Fruit fly (Drosophila melanogaster) whole organism: ENCODE results near the gene CG17159.

Source experiments
- CG8478 ChIP-seq: fragments of >200 bp; optimal IDR thresholded peaks from 2 replicates; lab custom pipeline; 2018; ENCODE audit warnings: inconsistent platforms
- Dll ChIP-seq: fragments of >200 bp; optimal IDR thresholded peaks from 2 replicates; lab custom pipeline; 2017
- EcR ChIP-seq, 2 experiments: fragments of >200 bp; optimal IDR thresholded peaks; 2 replicates each; lab custom pipeline; 2017; ENCODE audit warnings: missing biosample characterization in 2 of 2, missing genetic modification characterization in 2 of 2, missing genetic modification reagents in 2 of 2
- pan ChIP-seq: fragments of >200 bp; optimal IDR thresholded peaks from 2 replicates; lab custom pipeline; 2017
- psq ChIP-seq: fragments of >200 bp; optimal IDR thresholded peaks from 2 replicates; lab custom pipeline; 2017
- usp ChIP-seq: fragments of >200 bp; optimal IDR thresholded peaks from 2 replicates; lab custom pipeline; 2017; ENCODE audit warnings: missing biosample characterization, missing genetic modification characterization, mixed read lengths

Gene CG17159

DNA sequence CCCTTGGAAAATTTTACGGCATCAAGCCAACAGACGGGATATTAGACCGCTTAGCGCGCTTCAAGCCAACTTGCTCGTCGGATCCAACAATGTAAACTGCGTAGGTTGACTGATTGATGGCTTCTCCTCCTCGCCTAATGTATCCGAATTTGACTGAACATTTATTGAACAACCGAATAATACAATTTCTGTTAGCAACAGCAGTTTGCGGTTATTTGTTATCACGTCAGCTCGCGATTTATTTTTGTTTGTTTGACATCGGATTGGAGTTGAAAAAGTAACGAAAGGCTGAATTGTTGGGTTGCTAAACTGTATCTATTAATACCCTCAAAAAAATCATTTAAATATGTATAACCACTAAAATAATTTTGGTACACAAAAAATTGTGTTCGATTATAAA is at the start of gene CG17159:
TSS of gene CG17159 (minus strand) at position 101 of the 400 bp plus-strand sequence.
- TF ChIP-seq Dll (lab: Kevin White, UChicago) (no peak), psq (no peak), usp (GFP tag; lab: Kevin White, UChicago) (no peak), EcR (GFP tag; optimal IDR thresholded peaks at IDR 0.05; lab: Kevin White, UChicago) (no peak), pan (lab: Kevin White, UChicago) (no peak), CG8478 (lab: Kevin White, UChicago) (no peak)

DNA sequence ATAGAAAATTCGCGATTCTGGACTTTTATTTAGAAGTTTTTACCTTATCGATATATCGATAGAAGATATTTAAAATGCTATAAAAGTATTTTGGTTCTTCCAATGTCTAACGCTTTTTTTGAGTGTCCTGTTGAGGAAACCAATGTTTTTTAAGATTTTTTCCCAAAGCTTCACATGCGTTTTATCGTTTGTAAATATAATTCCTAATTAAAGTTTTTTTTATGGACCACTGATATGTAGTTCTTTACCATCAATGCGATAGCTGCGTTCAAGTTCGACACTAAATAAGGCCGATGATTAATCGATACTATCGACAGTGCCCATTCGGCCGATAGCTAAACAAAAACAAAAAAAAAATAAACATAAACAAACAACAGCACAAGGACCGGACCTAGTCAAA is 13.3 kb upstream of the CG17159 start, which contains the start of gene ATbp:
TSS of gene ATbp (plus strand) at position 312 of the 400 bp plus-strand sequence.
- TF ChIP-seq usp (GFP tag; lab: Kevin White, UChicago) (no peak), EcR (GFP tag; optimal IDR thresholded peaks at IDR 0.05; lab: Kevin White, UChicago) (no peak), psq (no peak), pan (lab: Kevin White, UChicago) (no peak), Dll (lab: Kevin White, UChicago) (no peak), CG8478 (lab: Kevin White, UChicago) (no peak)

DNA sequence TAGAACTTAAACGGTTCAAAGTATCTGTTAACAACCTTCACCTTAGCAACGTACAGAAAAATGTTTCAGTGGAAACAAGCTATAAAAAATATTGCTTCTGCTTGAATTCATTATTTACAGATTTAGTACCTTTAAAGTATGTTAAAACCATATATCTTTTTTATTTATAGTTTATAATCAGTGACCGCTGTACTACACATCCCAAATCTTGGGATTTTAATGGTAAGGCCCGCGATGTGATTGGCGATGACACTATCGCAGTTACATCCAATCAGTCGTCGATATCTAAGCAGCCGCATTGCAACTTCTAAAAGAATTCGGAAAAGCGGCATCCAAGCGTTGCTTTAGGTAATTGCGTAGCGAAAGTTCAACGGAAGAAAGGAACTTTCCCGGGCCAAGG is 4.8 kb upstream of the CG17159 start:
- no peak for TF ChIP-seq CG8478 (lab: Kevin White, UChicago)
- TF ChIP-seq EcR (GFP tag; optimal IDR thresholded peaks at IDR 0.05; lab: Kevin White, UChicago), result no peak
- TF ChIP-seq Dll (lab: Kevin White, UChicago), result no peak
- TF ChIP-seq psq, result no peak

DNA sequence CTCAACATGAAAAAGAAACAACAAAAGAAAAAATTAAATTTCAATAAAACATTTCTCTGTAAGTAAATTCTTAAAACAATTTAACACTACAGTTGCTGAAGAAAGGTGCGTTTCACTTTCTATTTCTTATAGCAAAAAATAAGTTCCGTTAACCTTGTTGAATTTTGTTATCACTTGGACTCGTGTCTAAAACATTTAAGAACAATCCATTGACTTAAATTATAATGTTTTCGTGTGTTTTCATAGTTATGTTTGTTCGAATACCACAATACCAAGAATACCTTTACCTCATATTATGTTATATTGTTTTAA is 4.3 kb upstream of the CG17159 start:
- TF ChIP-seq usp (GFP tag; lab: Kevin White, UChicago) (no peak), psq (no peak), pan (lab: Kevin White, UChicago) (no peak), EcR (GFP tag; optimal IDR thresholded peaks at IDR 0.05; lab: Kevin White, UChicago) (no peak), CG8478 (lab: Kevin White, UChicago) (no peak), Dll (lab: Kevin White, UChicago) (no peak)

DNA sequence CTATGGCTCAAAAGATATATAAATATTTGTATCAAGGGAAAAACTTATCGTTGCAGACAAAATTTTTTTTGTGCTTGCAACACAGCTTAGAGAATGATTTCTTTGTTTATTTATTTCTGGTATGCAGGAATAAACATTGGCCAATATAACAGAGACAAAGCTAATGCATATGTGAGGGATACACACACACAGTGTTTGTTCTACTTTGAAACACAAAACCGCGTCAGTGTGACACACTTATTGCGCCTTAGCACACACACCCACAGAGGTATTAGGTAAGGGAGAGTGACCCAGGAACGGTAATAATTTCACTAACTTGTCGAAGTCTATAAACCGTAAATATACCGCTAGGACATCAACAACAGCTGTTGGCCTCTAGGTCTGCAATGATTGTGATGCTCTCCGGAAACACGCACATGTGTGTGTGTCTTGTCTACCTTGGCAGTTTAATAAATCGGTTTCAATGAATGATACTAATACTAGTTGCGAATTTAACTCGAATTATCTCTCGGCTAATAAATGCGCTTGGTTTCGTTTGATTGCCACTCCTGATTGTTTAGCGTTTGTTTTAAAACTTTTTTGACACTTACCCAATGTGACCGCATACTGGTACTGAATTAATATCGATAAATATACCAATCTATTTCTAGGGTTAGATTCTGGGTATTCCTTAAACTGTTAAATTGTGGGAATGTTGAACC is 3.8 kb upstream of the CG17159 start, which contains the start of gene CG17162:
TSS of gene CG17162 (minus strand) at position 619 of the 701 bp plus-strand sequence.
- no peak for TF ChIP-seq EcR (GFP tag; optimal IDR thresholded peaks at IDR 0.05; lab: Kevin White, UChicago)
- TF ChIP-seq Dll (lab: Kevin White, UChicago), result no peak
- TF ChIP-seq CG8478 (lab: Kevin White, UChicago), result no peak
- no peak for TF ChIP-seq usp (GFP tag; lab: Kevin White, UChicago)
- TF ChIP-seq psq, result no peak
- no peak for TF ChIP-seq pan (lab: Kevin White, UChicago)

dm6 chrX:23091811-23092210 is 620 bp downstream of the CG17159 start:
- TF ChIP-seq CG8478 (lab: Kevin White, UChicago) (no peak), pan (lab: Kevin White, UChicago) (no peak), Dll (lab: Kevin White, UChicago) (no peak), EcR (GFP tag; optimal IDR thresholded peaks at IDR 0.05; lab: Kevin White, UChicago) (no peak), psq (no peak), usp (GFP tag; lab: Kevin White, UChicago) (no peak)

DNA sequence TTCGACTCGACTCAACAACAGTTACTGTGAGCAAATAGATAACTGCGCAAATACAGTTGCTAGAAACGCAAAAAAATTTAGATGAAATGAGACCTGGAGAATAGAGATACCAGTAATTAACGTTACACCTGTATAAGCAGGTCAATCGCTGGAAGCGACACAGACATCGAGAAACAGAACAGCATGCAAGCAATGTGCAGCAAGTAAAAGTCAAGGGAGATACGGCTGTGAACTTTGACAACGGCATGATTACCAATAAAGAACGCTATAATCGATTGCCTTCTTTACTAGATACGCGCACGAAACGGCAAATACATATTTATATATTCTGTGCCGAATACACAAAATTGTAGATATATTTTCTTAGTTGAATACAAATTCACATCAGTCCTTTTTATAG is 1.1 kb downstream of the CG17159 start:
- TF ChIP-seq usp (GFP tag; lab: Kevin White, UChicago), result no peak
- no peak for TF ChIP-seq EcR (GFP tag; optimal IDR thresholded peaks at IDR 0.05; lab: Kevin White, UChicago)
- TF ChIP-seq psq, result no peak
- TF ChIP-seq pan (lab: Kevin White, UChicago), result no peak
- TF ChIP-seq CG8478 (lab: Kevin White, UChicago), result no peak
- TF ChIP-seq Dll (lab: Kevin White, UChicago), result no peak

- TF ChIP-seq usp (GFP tag; lab: Kevin White, UChicago) (no peak), EcR (GFP tag; optimal IDR thresholded peaks at IDR 0.05; lab: Kevin White, UChicago) (no peak), psq (no peak), pan (lab: Kevin White, UChicago) (no peak), CG8478 (lab: Kevin White, UChicago) (no peak), Dll (lab: Kevin White, UChicago) (no peak)
These were observed 2.0 kb downstream of the CG17159 start for dm6 chrX:23090474-23090873.

dm6 chrX:23089087-23089732 is 3.2 kb downstream of the CG17159 start:
- TF ChIP-seq EcR (GFP tag; optimal IDR thresholded peaks at IDR 0.05; lab: Kevin White, UChicago) (no peak), CG8478 (lab: Kevin White, UChicago) (no peak), pan (lab: Kevin White, UChicago) (no peak)

DNA sequence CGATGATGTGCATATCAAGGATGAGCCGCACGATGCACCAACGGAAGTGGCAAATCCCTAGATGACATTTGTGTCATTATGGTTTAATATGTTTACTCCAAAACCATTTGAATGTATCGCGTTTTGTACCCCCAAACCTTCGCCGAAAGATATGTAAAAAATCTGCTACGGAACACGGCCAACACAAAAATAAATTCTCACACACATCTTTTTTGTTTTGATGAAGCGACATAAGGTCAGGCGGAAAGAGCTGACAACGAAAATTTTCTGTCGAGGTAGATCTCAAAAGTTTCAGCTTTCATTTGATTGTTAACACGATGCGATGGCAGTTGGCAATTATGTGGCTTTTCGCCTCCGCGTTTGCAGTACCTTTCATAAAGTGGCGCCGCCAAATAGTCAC is 8.1 kb downstream of the CG17159 start, which contains the start of gene CG17169:
TSS of gene CG17169 (plus strand) at position 301 of the 400 bp plus-strand sequence.
- no peak for TF ChIP-seq CG8478 (lab: Kevin White, UChicago)
- no peak for TF ChIP-seq usp (GFP tag; lab: Kevin White, UChicago)
- no peak for TF ChIP-seq psq
- no peak for TF ChIP-seq pan (lab: Kevin White, UChicago)
- TF ChIP-seq EcR (GFP tag; optimal IDR thresholded peaks at IDR 0.05; lab: Kevin White, UChicago), result no peak
- TF ChIP-seq Dll (lab: Kevin White, UChicago), result no peak

DNA sequence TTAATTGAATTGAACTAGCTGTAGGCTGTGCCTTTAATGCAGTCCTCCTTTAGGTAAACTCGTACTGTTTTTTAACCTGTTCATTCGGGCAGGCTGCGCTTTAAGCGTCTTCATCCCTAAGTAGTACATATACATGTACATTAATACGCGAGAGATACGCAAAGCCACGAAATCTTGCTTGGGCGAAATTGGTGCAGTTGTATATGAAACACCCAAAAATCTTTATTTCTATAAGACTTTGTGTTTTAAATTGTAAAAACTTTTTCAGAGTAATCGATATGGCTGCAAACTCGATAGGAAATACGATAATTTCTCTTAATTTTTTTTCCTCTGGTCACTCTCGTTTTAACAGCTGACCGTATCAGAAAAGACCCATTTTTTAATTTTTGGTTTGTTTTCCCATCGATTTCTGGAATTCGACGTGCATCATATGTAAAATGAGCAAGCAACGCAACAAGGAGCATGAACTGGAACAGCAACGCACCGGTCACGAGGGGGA is 10.0 kb downstream of the CG17159 start, which contains the start of the genes CG17163 and CG17168:
TSS of gene CG17163 (minus strand) at position 303 of the 499 bp plus-strand sequence.
TSS of gene CG17168 (plus strand) at position 332 of the 499 bp plus-strand sequence.
- no peak for TF ChIP-seq pan (lab: Kevin White, UChicago)
- TF ChIP-seq CG8478 (lab: Kevin White, UChicago), result no peak
- no peak for TF ChIP-seq Dll (lab: Kevin White, UChicago)
- TF ChIP-seq EcR (GFP tag; optimal IDR thresholded peaks at IDR 0.05; lab: Kevin White, UChicago), result no peak
- TF ChIP-seq usp (GFP tag; lab: Kevin White, UChicago), result no peak
- no peak for TF ChIP-seq psq
